Fruit fly (Drosophila melanogaster) whole organism, embryonic: ENCODE measurements around the gene CG31381.

Experiments used
- Awh ChIP-seq: fragments of 200-800 bp; sonication (Bioruptor generic); IDR thresholded peaks from 2 replicates; pipeline ENCODE4, ENCODE4 v1.3.6; 2022; ENCODE audit warnings: missing biosample characterization, missing genetic modification characterization
- CG11456 ChIP-seq: fragments of 200-800 bp; sonication (Bioruptor generic); IDR thresholded peaks from 3 replicates; pipeline ENCODE4 v1.3.6; 2022; ENCODE audit warnings: missing biosample characterization, missing genetic modification characterization
- CG13123 ChIP-seq: fragments of 200-800 bp; sonication (Bioruptor generic); optimal IDR thresholded peaks from 2 replicates; lab custom pipeline; 2016; ENCODE audit warnings: missing biosample characterization, missing genetic modification characterization
- CG14050 ChIP-seq: fragments of 200-800 bp; sonication (Bioruptor generic); IDR thresholded peaks from 3 replicates; pipeline ENCODE4 v1.3.6; 2022; ENCODE audit warnings: missing biosample characterization, missing genetic modification characterization
- CG16815 ChIP-seq: fragments of 200-800 bp; sonication (Bioruptor generic); optimal IDR thresholded peaks from 3 replicates; lab custom pipeline; 2017; ENCODE audit warnings: missing biosample characterization, mild to moderate bottlenecking, missing genetic modification characterization
- CG17912 ChIP-seq: fragments of 200-800 bp; sonication (Bioruptor generic); optimal IDR thresholded peaks from 2 replicates; lab custom pipeline; 2018; ENCODE audit warnings: missing biosample characterization, mild to moderate bottlenecking, missing genetic modification characterization
- CG18599 ChIP-seq: fragments of 200-800 bp; sonication (Bioruptor generic); optimal IDR thresholded peaks from 3 replicates; lab custom pipeline; 2017; ENCODE audit warnings: missing biosample characterization, missing genetic modification characterization, mild to moderate bottlenecking, moderate library complexity, missing genetic modification reagents
- CG2129 ChIP-seq: fragments of 200-800 bp; sonication (Bioruptor generic); IDR thresholded peaks from 2 replicates; pipeline ENCODE4 v1.3.6; 2022; ENCODE audit warnings: missing biosample characterization, missing genetic modification characterization; ENCODE audit not compliant: partially characterized antibody
- CG2889 ChIP-seq: fragments of 200-800 bp; sonication (Bioruptor generic); IDR thresholded peaks from 3 replicates; pipeline ENCODE4 v1.3.6; 2022; ENCODE audit warnings: missing biosample characterization, missing genetic modification characterization
- CG30431 ChIP-seq: fragments of 200-800 bp; sonication (Bioruptor generic); optimal IDR thresholded peaks from 2 replicates; lab custom pipeline; 2017; ENCODE audit warnings: missing biosample characterization, missing genetic modification characterization
- CG31224 ChIP-seq: fragments of 200-800 bp; sonication (Bioruptor generic); IDR thresholded peaks from 2 replicates; pipeline ENCODE4 v1.3.6; 2022; ENCODE audit warnings: missing biosample characterization, missing genetic modification characterization
- CG33213 ChIP-seq: fragments of 200-800 bp; sonication (Bioruptor generic); optimal IDR thresholded peaks from 3 replicates; lab custom pipeline; 2016; ENCODE audit warnings: missing biosample characterization, missing genetic modification characterization
- CG3847 ChIP-seq: fragments of 200-800 bp; sonication (Bioruptor generic); IDR thresholded peaks from 2 replicates; pipeline ENCODE4 v1.3.6; 2022; ENCODE audit warnings: missing biosample characterization, missing genetic modification characterization
- CG6272 ChIP-seq: fragments of 200-800 bp; sonication (Bioruptor generic); IDR thresholded peaks from 2 replicates; pipeline ENCODE4 v1.3.6; 2022; ENCODE audit warnings: missing biosample characterization, missing genetic modification characterization
- CG6683 ChIP-seq: fragments of 200-800 bp; sonication (Bioruptor generic); optimal IDR thresholded peaks from 2 replicates; lab custom pipeline; 2017; ENCODE audit warnings: missing biosample characterization, mild to moderate bottlenecking, missing genetic modification characterization, missing genetic modification reagents
- CG6791 ChIP-seq: fragments of 200-800 bp; sonication (Bioruptor generic); IDR thresholded peaks from 3 replicates; pipeline ENCODE4 v1.3.6; 2022; ENCODE audit warnings: missing biosample characterization, missing genetic modification characterization; ENCODE audit not compliant: partially characterized antibody
- CG7987 ChIP-seq: fragments of 200-800 bp; sonication (Bioruptor generic); optimal IDR thresholded peaks from 2 replicates; lab custom pipeline; 2018; ENCODE audit warnings: missing biosample characterization, mild to moderate bottlenecking, missing genetic modification characterization, moderate library complexity
- CG9932 ChIP-seq: fragments of 200-800 bp; sonication (Bioruptor generic); IDR thresholded peaks from 2 replicates; pipeline ENCODE4 v1.3.6; 2022; ENCODE audit warnings: missing biosample characterization, missing genetic modification characterization
- Dip2 ChIP-seq: fragments of 200-800 bp; sonication (Bioruptor generic); IDR thresholded peaks from 2 replicates; pipeline ENCODE4 v1.3.6; 2022; ENCODE audit warnings: missing biosample characterization, missing genetic modification characterization
- Dll ChIP-seq: fragments of 200-800 bp; sonication (Bioruptor generic); IDR thresholded peaks from 4 replicates; pipeline ENCODE4 v1.3.6; 2022; ENCODE audit warnings: missing biosample characterization, missing genetic modification characterization; ENCODE audit not compliant: partially characterized antibody
- ERR ChIP-seq: fragments of 200-800 bp; sonication (Bioruptor generic); optimal IDR thresholded peaks from 2 replicates; lab custom pipeline; 2016; ENCODE audit warnings: missing biosample characterization, missing genetic modification characterization
- Elba2 ChIP-seq: fragments of 200-800 bp; sonication (Bioruptor generic); optimal IDR thresholded peaks from 3 replicates; lab custom pipeline; 2016; ENCODE audit warnings: missing biosample characterization, missing genetic modification characterization
- MESR4 ChIP-seq: fragments of 200-800 bp; sonication (Bioruptor generic); optimal IDR thresholded peaks from 2 replicates; lab custom pipeline; 2018; ENCODE audit warnings: missing biosample characterization, mild to moderate bottlenecking, missing genetic modification characterization, moderate library complexity
- MTF-1 ChIP-seq: fragments of 200-800 bp; sonication (Bioruptor generic); optimal IDR thresholded peaks from 2 replicates; lab custom pipeline; 2018; ENCODE audit warnings: missing biosample characterization, mild to moderate bottlenecking, missing genetic modification characterization, borderline replicate concordance
- Rx ChIP-seq: fragments of 200-800 bp; sonication (Bioruptor generic); IDR thresholded peaks from 2 replicates; pipeline ENCODE4 v1.3.6; 2022; ENCODE audit warnings: missing biosample characterization, missing genetic modification characterization
- Vsx1 ChIP-seq: fragments of 200-800 bp; sonication (Bioruptor generic); optimal IDR thresholded peaks from 2 replicates; lab custom pipeline; 2017; ENCODE audit warnings: missing biosample characterization, mild to moderate bottlenecking, missing genetic modification characterization, missing genetic modification reagents
- amos ChIP-seq: fragments of 200-800 bp; sonication (Bioruptor generic); IDR thresholded peaks from 2 replicates; pipeline ENCODE4 v1.3.6; 2022; ENCODE audit warnings: missing biosample characterization, missing genetic modification characterization; ENCODE audit not compliant: partially characterized antibody
- az2 ChIP-seq: fragments of 200-800 bp; sonication (Bioruptor generic); optimal IDR thresholded peaks from 3 replicates; lab custom pipeline; 2016; ENCODE audit warnings: missing biosample characterization, missing genetic modification characterization
- br ChIP-seq: fragments of >200 bp; optimal IDR thresholded peaks from 2 replicates; lab custom pipeline; 2017
- chn ChIP-seq: fragments of 200-800 bp; sonication (Bioruptor generic); optimal IDR thresholded peaks from 2 replicates; lab custom pipeline; 2016; ENCODE audit warnings: missing biosample characterization, missing genetic modification characterization
- ci ChIP-seq: fragments of 200-800 bp; sonication (Bioruptor generic); IDR thresholded peaks from 3 replicates; pipeline ENCODE4 v1.3.6; 2022; ENCODE audit warnings: missing biosample characterization, missing genetic modification characterization
- fd3F ChIP-seq: fragments of 200-800 bp; sonication (Bioruptor generic); optimal IDR thresholded peaks from 2 replicates; lab custom pipeline; 2018; ENCODE audit warnings: missing biosample characterization, mild to moderate bottlenecking, missing genetic modification characterization, moderate library complexity
- fru ChIP-seq: fragments of >200 bp; optimal IDR thresholded peaks from 2 replicates; lab custom pipeline; 2017
- gsb ChIP-seq: fragments of 200-800 bp; sonication (Bioruptor generic); IDR thresholded peaks from 2 replicates; pipeline ENCODE4 v1.3.6; 2022; ENCODE audit warnings: missing biosample characterization, missing genetic modification characterization
- hb ChIP-seq: fragments of 200-800 bp; sonication (Bioruptor generic); IDR thresholded peaks from 3 replicates; pipeline ENCODE4 v1.3.6; 2022; ENCODE audit warnings: missing biosample characterization, missing genetic modification characterization; ENCODE audit not compliant: partially characterized antibody
- knrl ChIP-seq: fragments of 200-800 bp; sonication (Bioruptor generic); IDR thresholded peaks from 3 replicates; pipeline ENCODE4 v1.3.6; 2022; ENCODE audit warnings: missing biosample characterization, missing genetic modification characterization; ENCODE audit not compliant: partially characterized antibody
- lola ChIP-seq, 3 experiments: fragments of >200 bp in 2 of 3; fragments of 200-800 bp in 1 of 3; sonication (Bioruptor generic) in 1 of 3; optimal IDR thresholded peaks; 2 replicates each; lab custom pipeline; 2017 to 2019; ENCODE audit warnings: missing biosample characterization in 3 of 3, missing genetic modification characterization in 3 of 3, mild to moderate bottlenecking in 1 of 3, moderate library complexity in 1 of 3
- onecut ChIP-seq: fragments of 200-800 bp; sonication (Bioruptor generic); IDR thresholded peaks from 2 replicates; pipeline ENCODE4 v1.3.6; 2022; ENCODE audit warnings: missing biosample characterization, missing genetic modification characterization
- pan ChIP-seq, 4 experiments: fragments of >200 bp in 3 of 4; fragments of 200-800 bp in 1 of 4; sonication (Bioruptor generic) in 1 of 4; optimal IDR thresholded peaks in 3 of 4; IDR thresholded peaks in 1 of 4; 2 replicates each; pipeline versions ENCODE4 v1.3.6 to Lab custom; 2017 to 2022; ENCODE audit warnings: missing biosample characterization in 2 of 4, missing genetic modification characterization in 2 of 4, mixed read lengths in 1 of 4
- schlank ChIP-seq: fragments of 200-800 bp; sonication (Bioruptor generic); optimal IDR thresholded peaks from 2 replicates; lab custom pipeline; 2018; ENCODE audit warnings: missing biosample characterization, mild to moderate bottlenecking, missing genetic modification characterization
- sima ChIP-seq: fragments of 200-800 bp; sonication (Bioruptor generic); optimal IDR thresholded peaks from 2 replicates; lab custom pipeline; 2016; ENCODE audit warnings: missing biosample characterization, missing genetic modification characterization
- slp2 ChIP-seq: fragments of 200-800 bp; sonication (Bioruptor generic); optimal IDR thresholded peaks from 2 replicates; lab custom pipeline; 2016; ENCODE audit warnings: missing biosample characterization, missing genetic modification characterization
- stwl ChIP-seq: fragments of 200-800 bp; sonication (Bioruptor generic); optimal IDR thresholded peaks from 3 replicates; lab custom pipeline; 2018; ENCODE audit warnings: missing biosample characterization, mild to moderate bottlenecking, missing genetic modification characterization, moderate library complexity
- tio ChIP-seq: fragments of 200-800 bp; sonication (Bioruptor generic); optimal IDR thresholded peaks from 2 replicates; lab custom pipeline; 2017; ENCODE audit warnings: missing biosample characterization, missing genetic modification characterization, inconsistent platforms
- trem ChIP-seq: fragments of 200-800 bp; optimal IDR thresholded peaks from 3 replicates; lab custom pipeline; 2019; ENCODE audit warnings: missing biosample characterization, mild to moderate bottlenecking, missing genetic modification characterization, moderate library complexity
- wdn ChIP-seq: fragments of 200-800 bp; sonication (Bioruptor generic); IDR thresholded peaks from 2 replicates; pipeline ENCODE4 v1.3.6; 2022; ENCODE audit warnings: missing biosample characterization, missing genetic modification characterization
- zen2 ChIP-seq: fragments of 200-800 bp; sonication (Bioruptor generic); IDR thresholded peaks from 3 replicates; pipeline ENCODE4 v1.3.6; 2022; ENCODE audit warnings: missing biosample characterization, missing genetic modification characterization; ENCODE audit not compliant: partially characterized antibody
- zf30C ChIP-seq: fragments of 200-800 bp; sonication (Bioruptor generic); optimal IDR thresholded peaks from 3 replicates; lab custom pipeline; 2018; ENCODE audit warnings: missing biosample characterization, mild to moderate bottlenecking, missing genetic modification characterization

Gene CG31381

DNA sequence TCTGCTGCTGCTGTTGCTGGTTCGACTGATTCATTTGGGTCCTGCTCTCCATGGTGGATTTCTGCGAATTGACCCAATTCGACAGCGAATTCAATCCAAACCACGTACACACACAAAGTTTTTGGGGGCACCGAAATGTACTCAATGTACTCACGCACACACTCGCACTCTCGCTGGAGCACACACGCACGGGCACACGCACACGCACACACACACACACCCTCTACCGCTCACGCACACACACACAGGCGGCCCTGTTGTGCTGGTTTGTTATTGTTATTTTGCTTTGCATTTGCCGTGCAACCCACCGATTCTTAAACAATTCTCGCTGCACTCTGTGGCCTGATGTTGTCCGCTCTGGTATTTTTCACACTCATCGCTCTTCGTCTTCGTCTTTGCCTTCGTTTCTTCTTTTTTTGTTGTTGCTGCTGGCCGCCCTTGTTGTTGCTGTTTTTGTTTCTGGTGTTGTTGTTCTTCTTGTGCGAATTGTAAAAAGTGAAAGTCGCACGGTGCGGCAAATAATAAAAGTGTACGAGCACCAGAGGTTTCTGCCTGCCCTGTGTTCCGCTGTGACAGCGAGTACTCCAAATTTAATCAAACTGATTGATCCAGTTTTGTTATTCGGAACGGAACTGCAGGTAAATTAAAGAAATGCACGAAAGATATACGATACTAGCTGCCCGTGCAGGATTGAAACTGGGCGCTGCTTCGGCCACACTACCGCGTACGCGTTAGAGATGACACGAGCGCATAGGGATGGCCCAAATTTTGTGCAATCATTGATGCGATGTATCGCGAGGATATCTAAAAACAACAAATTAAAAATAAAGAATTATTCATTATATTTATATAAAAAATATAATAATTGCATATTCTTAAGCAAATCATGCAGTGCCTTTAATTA, 654 bp upstream of the CG31381 start, which contains the start of gene CG3744 (continued):
- TF ChIP-seq pan (optimal IDR thresholded peaks at IDR 0.05; lab: Kevin White, UChicago) (no peak), pan (GFP tag; optimal IDR thresholded peaks at IDR 0.05 in 1 of 2, IDR thresholded peaks at IDR 0.05 in 1 of 2) (peak in 1 of 2 experiments; percentile 95), gsb (peak; percentile 89), fru (lab: Kevin White, UChicago) (no peak), CG6791 (GFP tag; lab: Robert Waterston, UW) (peak; percentile 93), amos (GFP tag; lab: Robert Waterston, UW) (peak; percentile 94), slp2 (GFP tag; lab: Kevin White, UChicago) (peak; percentile 33), CG17912 (GFP tag; lab: Kevin White, UChicago) (peak; percentile 56), CG6272 (GFP tag; lab: Robert Waterston, UW) (peak; percentile 96), CG33213 (peak; percentile 81), CG14050 (peak; percentile 86), lola (GFP tag; optimal IDR thresholded peaks at IDR 0.05; lab: Kevin White, UChicago) (peak in 1 of 3 experiments; percentile 88), CG11456 (GFP tag; lab: Robert Waterston, UW) (peak; percentile 98), Vsx1 (GFP tag; lab: Kevin White, UChicago) (no peak), trem (tag; lab: Kevin White, UChicago) (peak; percentile 84), CG13123 (GFP tag; lab: Kevin White, UChicago) (peak; percentile 88), ERR (GFP tag; lab: Kevin White, UChicago) (peak; percentile 61), CG7987 (peak; percentile 52), fd3F (GFP tag; lab: Kevin White, UChicago) (peak; percentile 90), Dll (peak; percentile 99), onecut (GFP tag; lab: Robert Waterston, UW) (peak; percentile 88), MESR4 (GFP tag; lab: Kevin White, UChicago) (peak; percentile 60), Rx (GFP tag; lab: Robert Waterston, UW) (peak; percentile 90), zf30C (peak; percentile 21), wdn (peak; percentile 94), CG6683 (GFP tag; lab: Kevin White, UChicago) (peak; percentile 76), az2 (GFP tag; lab: Kevin White, UChicago) (peak; percentile 90), br (lab: Kevin White, UChicago) (no peak), CG2129 (GFP tag; lab: Robert Waterston, UW) (peak; percentile 94), CG18599 (GFP tag; lab: Kevin White, UChicago) (peak; percentile 93), MTF-1 (GFP tag; lab: Kevin White, UChicago) (peak; percentile 81), CG30431 (GFP tag; lab: Kevin White, UChicago) (peak; percentile 82), chn (GFP tag; lab: Kevin White, UChicago) (peak; percentile 73), zen2 (GFP tag; lab: Robert Waterston, UW) (peak; percentile 93), schlank (tag; lab: Kevin White, UChicago) (peak; percentile 67), sima (GFP tag; lab: Kevin White, UChicago) (no peak), stwl (tag; lab: Kevin White, UChicago) (peak; percentile 29), Elba2 (GFP tag; lab: Kevin White, UChicago) (peak; percentile 6), Awh (GFP tag; lab: Robert Waterston, UW) (peak; percentile 84), hb (peak; percentile 87), CG16815 (GFP tag; lab: Kevin White, UChicago) (peak; percentile 86), CG2889 (GFP tag; lab: Robert Waterston, UW) (peak; percentile 85), CG31224 (peak; percentile 87), tio (GFP tag; lab: Kevin White, UChicago) (no peak), ci (GFP tag; lab: Robert Waterston, UW) (peak; percentile 95), CG3847 (peak; percentile 96), knrl (GFP tag; lab: Robert Waterston, UW) (peak; percentile 96), CG9932 (GFP tag; lab: Robert Waterston, UW) (peak; percentile 99), Dip2 (GFP tag; lab: Robert Waterston, UW) (0 out of 2 replicates have a peak, but pooled peaks have one; percentile 9)
